Worm (Caenorhabditis elegans): ENCODE data around the gene sra-12.

ce11 chrII:10918293-10918756, 14.0 kb upstream of the sra-12 start, which contains the start of gene tba-4:
- no peak for TF ChIP-seq unc-39 (tag; optimal IDR thresholded peaks at IDR 0.05)
- no peak for TF ChIP-seq elt-1 (tag; optimal IDR thresholded peaks at IDR 0.05; ENCODE audit: borderline replicate concordance, insufficient read depth)
- no peak for TF ChIP-seq mab-5 (tag; optimal IDR thresholded peaks at IDR 0.05)
- no peak for TF ChIP-seq nhr-28 (tag; optimal IDR thresholded peaks at IDR 0.05)
- no peak for TF ChIP-seq snpc-4 (tag; optimal IDR thresholded peaks at IDR 0.05)
- TF ChIP-seq nhr-237 (tag; optimal IDR thresholded peaks at IDR 0.05) = no peak
